Worm (Caenorhabditis elegans) whole organism, young adult: ENCODE measurements around the gene gtf-2E1.
A peak's percentile ranks its signal among the peaks of the same experiment; 100 is the strongest.

Source experiments
- B0035.1 ChIP-seq: sonication (generic microtip); optimal IDR thresholded peaks from 2 replicates; lab custom pipeline; 2016; ENCODE audit warnings: missing genetic modification characterization, mild to moderate bottlenecking, missing compliant biosample characterization, missing genotype, missing genetic modification reagents
- B0336.3 ChIP-seq: fragments of 200-800 bp; sonication (Bioruptor generic); IDR thresholded peaks from 2 replicates; pipeline ENCODE4 v1.3.6; 2022; ENCODE audit warnings: missing genetic modification characterization, missing compliant biosample characterization
- C06A6.2 ChIP-seq: fragments of 200-800 bp; sonication (Bioruptor generic); conservative IDR thresholded peaks from 2 replicates; pipeline ENCODE4 v1.3.6; 2022; ENCODE audit warnings: missing genetic modification characterization, missing compliant biosample characterization
- C17E4.6 ChIP-seq: fragments of 200-800 bp; sonication (Bioruptor generic); IDR thresholded peaks from 2 replicates; pipeline ENCODE4 v1.3.6; 2022; ENCODE audit warnings: missing genetic modification reagents, missing genetic modification characterization, missing compliant biosample characterization
- ama-1 ChIP-seq, 3 experiments: fragments of 150-350 bp in 1 of 3; sonication (generic microtip) in 2 of 3; optimal IDR thresholded peaks; 2 replicates each; lab custom pipeline; 2014 to 2018; ENCODE audit warnings: missing biosample characterization in 2 of 3, missing genetic modification characterization in 2 of 3, missing genetic modification reagents in 2 of 3
- let-526 ChIP-seq: fragments of 200-800 bp; sonication (Bioruptor generic); IDR thresholded peaks from 2 replicates; pipeline ENCODE4 v1.3.6; 2022; ENCODE audit warnings: missing genetic modification reagents, missing genetic modification characterization, missing compliant biosample characterization
- rec-8 ChIP-seq, 2 experiments: sonication (generic microtip); optimal IDR thresholded peaks; 2 replicates each; lab custom pipeline; 2016; ENCODE audit warnings: mild to moderate bottlenecking in 2 of 2, missing genetic modification characterization in 2 of 2, missing genetic modification reagents in 2 of 2, missing genotype in 2 of 2, missing biosample characterization in 1 of 2, missing compliant biosample characterization in 1 of 2, moderate library complexity in 1 of 2
- tlf-1 ChIP-seq: fragments of 200-800 bp; sonication (Bioruptor generic); optimal IDR thresholded peaks from 2 replicates; lab custom pipeline; 2018; ENCODE audit warnings: mild to moderate bottlenecking, missing genetic modification characterization, missing compliant biosample characterization
- zfh-2 ChIP-seq: fragments of 200-800 bp; sonication (Bioruptor generic); conservative IDR thresholded peaks from 2 replicates; pipeline ENCODE4 v1.3.6; 2022; ENCODE audit warnings: missing genetic modification reagents, missing genetic modification characterization, missing compliant biosample characterization

- TF ChIP-seq C06A6.2 (peak; percentile 96), B0035.1 (peak; percentile 69), C17E4.6 (GFP tag; lab: Robert Waterston, UW) (peak; percentile 96), let-526 (GFP tag; lab: Robert Waterston, UW) (peak; percentile 95), ama-1 (optimal IDR thresholded peaks at IDR 0.05; lab: Kevin White, UChicago) (no peak), ama-1 (GFP tag; optimal IDR thresholded peaks at IDR 0.05; lab: Kevin White, UChicago) (no peak), B0336.3 (GFP tag; lab: Robert Waterston, UW) (peak; percentile 99), zfh-2 (GFP tag; lab: Robert Waterston, UW) (peak; percentile 96), tlf-1 (GFP tag; lab: Kevin White, UChicago) (peak; percentile 98), rec-8 (tag; optimal IDR thresholded peaks at IDR 0.05; lab: Kevin White, UChicago) (peak in 1 of 2 experiments; percentile 22)
Observed at ce11 chrIV:17249691-17250181, 5.4 kb upstream of the gtf-2E1 start, which contains the start of gene eelo-2.
